Fruit fly (Drosophila melanogaster) whole organism, embryonic: ENCODE data around the gene intr.
A peak's percentile ranks its signal among the peaks of the same experiment; 100 is the strongest.

ENCODE experiments used
- Abd-B ChIP-seq: fragments of 200-800 bp; sonication (Bioruptor generic); optimal IDR thresholded peaks from 2 replicates; lab custom pipeline; 2018; ENCODE audit warnings: missing biosample characterization, mild to moderate bottlenecking, missing genetic modification characterization, moderate library complexity
- Aef1 ChIP-seq: fragments of 200-800 bp; sonication (Bioruptor generic); IDR thresholded peaks from 3 replicates; pipeline ENCODE4 v1.3.6; 2022; ENCODE audit warnings: missing biosample characterization, missing genetic modification characterization
- Bgb ChIP-seq: fragments of 200-800 bp; sonication (Bioruptor generic); IDR thresholded peaks from 2 replicates; pipeline ENCODE4 v1.3.6; 2022; ENCODE audit warnings: missing biosample characterization, missing genetic modification characterization; ENCODE audit not compliant: partially characterized antibody
- CG12391 ChIP-seq: fragments of 200-800 bp; sonication (Bioruptor generic); optimal IDR thresholded peaks from 3 replicates; lab custom pipeline; 2018; ENCODE audit warnings: missing biosample characterization, mild to moderate bottlenecking, missing genetic modification characterization, moderate library complexity
- CG13424 ChIP-seq: fragments of 200-800 bp; sonication (Bioruptor generic); optimal IDR thresholded peaks from 2 replicates; lab custom pipeline; 2019; ENCODE audit warnings: missing biosample characterization, mild to moderate bottlenecking, missing genetic modification characterization, moderate library complexity
- CG13775 ChIP-seq: fragments of 200-800 bp; sonication (Bioruptor generic); optimal IDR thresholded peaks from 3 replicates; lab custom pipeline; 2017; ENCODE audit warnings: missing biosample characterization, mild to moderate bottlenecking, missing genetic modification characterization
- CG14667 ChIP-seq: fragments of 200-800 bp; sonication (Bioruptor generic); IDR thresholded peaks from 2 replicates; pipeline ENCODE4 v1.3.6; 2022; ENCODE audit warnings: missing biosample characterization, missing genetic modification characterization
- CG15601 ChIP-seq: fragments of 200-800 bp; sonication (Bioruptor generic); optimal IDR thresholded peaks from 3 replicates; lab custom pipeline; 2019; ENCODE audit warnings: missing biosample characterization, mild to moderate bottlenecking, missing genetic modification characterization, moderate library complexity
- CG1602 ChIP-seq: fragments of 200-800 bp; sonication (Bioruptor generic); optimal IDR thresholded peaks from 3 replicates; lab custom pipeline; 2016; ENCODE audit warnings: missing biosample characterization, missing genetic modification characterization
- CG16813 ChIP-seq: fragments of 200-800 bp; sonication (Bioruptor generic); IDR thresholded peaks from 3 replicates; pipeline ENCODE4 v1.3.6; 2022; ENCODE audit warnings: missing biosample characterization, missing genetic modification characterization; ENCODE audit not compliant: partially characterized antibody
- CG16815 ChIP-seq: fragments of 200-800 bp; sonication (Bioruptor generic); optimal IDR thresholded peaks from 3 replicates; lab custom pipeline; 2017; ENCODE audit warnings: missing biosample characterization, mild to moderate bottlenecking, missing genetic modification characterization
- CG17328 ChIP-seq: fragments of 200-800 bp; sonication (Bioruptor generic); IDR thresholded peaks from 2 replicates; pipeline ENCODE4 v1.3.6; 2022; ENCODE audit warnings: missing biosample characterization, missing genetic modification characterization
- CG2120 ChIP-seq: fragments of 200-800 bp; sonication (Bioruptor generic); optimal IDR thresholded peaks from 3 replicates; lab custom pipeline; 2016; ENCODE audit warnings: missing biosample characterization, missing genetic modification characterization
- CG33557 ChIP-seq: fragments of 200-800 bp; sonication (Bioruptor generic); optimal IDR thresholded peaks from 2 replicates; lab custom pipeline; 2019; ENCODE audit warnings: missing biosample characterization, mild to moderate bottlenecking, missing genetic modification characterization, moderate library complexity
- CG3847 ChIP-seq: fragments of 200-800 bp; sonication (Bioruptor generic); IDR thresholded peaks from 2 replicates; pipeline ENCODE4 v1.3.6; 2022; ENCODE audit warnings: missing biosample characterization, missing genetic modification characterization
- CG4404 ChIP-seq: fragments of 200-800 bp; sonication (Bioruptor generic); IDR thresholded peaks from 2 replicates; pipeline ENCODE4 v1.3.6; 2022; ENCODE audit warnings: missing biosample characterization, missing genetic modification characterization
- CG7556 ChIP-seq: fragments of 200-800 bp; sonication (Bioruptor generic); optimal IDR thresholded peaks from 2 replicates; lab custom pipeline; 2017; ENCODE audit warnings: missing biosample characterization, mild to moderate bottlenecking, missing genetic modification characterization
- CG7839 ChIP-seq: fragments of 200-800 bp; sonication (Bioruptor generic); optimal IDR thresholded peaks from 3 replicates; lab custom pipeline; 2018; ENCODE audit warnings: missing biosample characterization, mild to moderate bottlenecking, missing genetic modification characterization, moderate library complexity
- CG9932 ChIP-seq: fragments of 200-800 bp; sonication (Bioruptor generic); IDR thresholded peaks from 2 replicates; pipeline ENCODE4 v1.3.6; 2022; ENCODE audit warnings: missing biosample characterization, missing genetic modification characterization
- Ets65A ChIP-seq: fragments of 200-800 bp; sonication (Bioruptor generic); peaks from one replicate; lab custom pipeline; 2016; ENCODE audit warnings: missing biosample characterization, missing genetic modification characterization
- Med ChIP-seq: fragments of 200-800 bp; sonication (Bioruptor generic); peaks from one replicate; lab custom pipeline; 2016; ENCODE audit warnings: missing biosample characterization, missing genetic modification characterization, mild to moderate bottlenecking, inconsistent platforms, moderate library complexity
- Opbp ChIP-seq: fragments of 200-800 bp; sonication (Bioruptor generic); IDR thresholded peaks from 3 replicates; pipeline ENCODE4 v1.3.6; 2022; ENCODE audit warnings: missing biosample characterization, missing genetic modification characterization; ENCODE audit not compliant: partially characterized antibody
- Optix ChIP-seq: fragments of 200-800 bp; sonication (Bioruptor generic); IDR thresholded peaks from 3 replicates; pipeline ENCODE4 v1.3.6; 2022; ENCODE audit warnings: missing biosample characterization, missing genetic modification characterization
- Rx ChIP-seq: fragments of 200-800 bp; sonication (Bioruptor generic); IDR thresholded peaks from 2 replicates; pipeline ENCODE4 v1.3.6; 2022; ENCODE audit warnings: missing biosample characterization, missing genetic modification characterization
- Usf ChIP-seq: fragments of 200-800 bp; sonication (Bioruptor generic); optimal IDR thresholded peaks from 2 replicates; lab custom pipeline; 2017; ENCODE audit warnings: missing genotype, missing biosample characterization, missing genetic modification characterization
- amos ChIP-seq: fragments of 200-800 bp; sonication (Bioruptor generic); IDR thresholded peaks from 2 replicates; pipeline ENCODE4 v1.3.6; 2022; ENCODE audit warnings: missing biosample characterization, missing genetic modification characterization; ENCODE audit not compliant: partially characterized antibody
- bab2 ChIP-seq: fragments of 200-800 bp; sonication (Bioruptor generic); optimal IDR thresholded peaks from 2 replicates; lab custom pipeline; 2016; ENCODE audit warnings: missing biosample characterization, missing genetic modification characterization
- bbx ChIP-seq: fragments of 200-800 bp; sonication (Bioruptor generic); IDR thresholded peaks from 2 replicates; pipeline ENCODE4 v1.3.6; 2022; ENCODE audit warnings: missing biosample characterization, missing genetic modification characterization; ENCODE audit not compliant: partially characterized antibody
- chif ChIP-seq, 2 experiments: fragments of 200-800 bp; sonication (Bioruptor generic); optimal IDR thresholded peaks; 3 replicates each; lab custom pipeline; 2016; ENCODE audit warnings: missing biosample characterization in 2 of 2, missing genetic modification characterization in 2 of 2
- corto ChIP-seq: fragments of 200-800 bp; sonication (Bioruptor generic); optimal IDR thresholded peaks from 2 replicates; lab custom pipeline; 2016; ENCODE audit warnings: missing biosample characterization, mild to moderate bottlenecking, missing genetic modification characterization, moderate library complexity
- da ChIP-seq: fragments of 200-800 bp; sonication (Bioruptor generic); optimal IDR thresholded peaks from 2 replicates; lab custom pipeline; 2016; ENCODE audit warnings: missing biosample characterization, missing genetic modification characterization
- dmrt11E ChIP-seq: fragments of 200-800 bp; sonication (Bioruptor generic); optimal IDR thresholded peaks from 3 replicates; lab custom pipeline; 2018; ENCODE audit warnings: missing biosample characterization, mild to moderate bottlenecking, missing genetic modification characterization, moderate library complexity
- dysf ChIP-seq: fragments of 200-800 bp; sonication (Bioruptor generic); IDR thresholded peaks from 3 replicates; pipeline ENCODE4 v1.3.6; 2022; ENCODE audit warnings: missing biosample characterization, missing genetic modification characterization
- ems ChIP-seq: fragments of 200-800 bp; sonication (Bioruptor generic); optimal IDR thresholded peaks from 3 replicates; lab custom pipeline; 2016; ENCODE audit warnings: missing biosample characterization, missing genetic modification characterization
- esg ChIP-seq: fragments of 200-800 bp; sonication (Bioruptor generic); conservative IDR thresholded peaks from 2 replicates; pipeline ENCODE4 v1.3.6; 2022; ENCODE audit warnings: missing biosample characterization, missing genetic modification characterization
- fd64A ChIP-seq: fragments of 200-800 bp; sonication (Bioruptor generic); optimal IDR thresholded peaks from 3 replicates; lab custom pipeline; 2018; ENCODE audit warnings: missing biosample characterization, mild to moderate bottlenecking, missing genetic modification characterization
- gem ChIP-seq: fragments of 200-800 bp; sonication (Bioruptor generic); optimal IDR thresholded peaks from 2 replicates; lab custom pipeline; 2019; ENCODE audit warnings: missing biosample characterization, mild to moderate bottlenecking, missing genetic modification characterization, moderate library complexity
- grau ChIP-seq: fragments of 200-800 bp; optimal IDR thresholded peaks from 3 replicates; lab custom pipeline; 2019; ENCODE audit warnings: missing biosample characterization, mild to moderate bottlenecking, missing genetic modification characterization, moderate library complexity
- lilli ChIP-seq: fragments of 200-800 bp; sonication (Bioruptor generic); optimal IDR thresholded peaks from 3 replicates; lab custom pipeline; 2016; ENCODE audit warnings: missing biosample characterization, missing genetic modification characterization
- lmd ChIP-seq: fragments of 200-800 bp; sonication (Bioruptor generic); IDR thresholded peaks from 2 replicates; pipeline ENCODE4 v1.3.6; 2022; ENCODE audit warnings: missing biosample characterization, missing genetic modification characterization
- nmo ChIP-seq: fragments of 200-800 bp; sonication (Bioruptor generic); optimal IDR thresholded peaks from 2 replicates; lab custom pipeline; 2018; ENCODE audit warnings: missing biosample characterization, mild to moderate bottlenecking, missing genetic modification characterization, moderate library complexity
- prd ChIP-seq, 3 experiments: fragments of >200 bp in 2 of 3; fragments of 200-800 bp in 1 of 3; sonication (Bioruptor generic) in 1 of 3; optimal IDR thresholded peaks in 2 of 3; IDR thresholded peaks in 1 of 3; 2 replicates in 2 of 3; 3 replicates in 1 of 3; pipeline versions ENCODE4 v1.3.6 to Lab custom; 2017 to 2022; ENCODE audit warnings: missing biosample characterization in 1 of 3, missing genetic modification characterization in 1 of 3
- sob ChIP-seq: fragments of 200-800 bp; sonication (Bioruptor generic); IDR thresholded peaks from 2 replicates; pipeline ENCODE4 v1.3.6; 2022; ENCODE audit warnings: missing biosample characterization, missing genetic modification characterization
- ssp ChIP-seq: fragments of 200-800 bp; sonication (Bioruptor generic); IDR thresholded peaks from 2 replicates; pipeline ENCODE4 v1.3.6; 2022; ENCODE audit warnings: missing biosample characterization, missing genetic modification characterization
- tio ChIP-seq: fragments of 200-800 bp; sonication (Bioruptor generic); optimal IDR thresholded peaks from 2 replicates; lab custom pipeline; 2017; ENCODE audit warnings: missing biosample characterization, missing genetic modification characterization, inconsistent platforms
- vnd ChIP-seq: fragments of 200-800 bp; sonication (Bioruptor generic); IDR thresholded peaks from 3 replicates; pipeline ENCODE4 v1.3.6; 2022; ENCODE audit warnings: missing biosample characterization, missing genetic modification characterization; ENCODE audit not compliant: partially characterized antibody
- wor ChIP-seq: fragments of 200-800 bp; sonication (Bioruptor generic); IDR thresholded peaks from 2 replicates; pipeline ENCODE4 v1.3.6; 2022; ENCODE audit warnings: missing biosample characterization, missing genetic modification characterization
- yki ChIP-seq: fragments of >200 bp; optimal IDR thresholded peaks from 3 replicates; lab custom pipeline; 2018
- zfh1 ChIP-seq: fragments of 200-800 bp; sonication (Bioruptor generic); IDR thresholded peaks from 3 replicates; pipeline ENCODE4 v1.3.6; 2022; ENCODE audit warnings: missing biosample characterization, missing genetic modification characterization

Gene intr

DNA sequence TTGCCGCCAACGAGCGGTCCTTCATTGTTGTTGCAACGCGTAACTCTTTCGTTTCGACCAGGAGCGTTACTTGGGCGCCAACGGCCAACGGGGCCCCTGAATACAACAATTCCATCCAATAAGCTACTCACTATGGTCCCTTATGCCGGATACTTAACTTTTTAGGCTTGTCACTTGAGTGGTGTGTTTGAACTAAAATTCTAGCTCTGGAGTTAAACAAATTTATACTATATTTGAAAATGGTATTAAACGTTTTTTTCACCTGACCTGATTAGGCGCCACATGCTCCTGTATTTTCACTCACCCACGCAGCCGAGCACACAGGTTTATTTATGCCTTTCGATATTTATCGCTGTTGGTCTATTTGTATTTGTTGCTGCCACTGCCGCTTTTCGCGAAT is 14.8 kb downstream of the intr start (continued):
- 0 out of 3 replicates have a peak, but pooled peaks have one; percentile 26 for TF ChIP-seq vnd (GFP tag; lab: Robert Waterston, UW)
- TF ChIP-seq nmo (GFP tag; lab: Kevin White, UChicago) = peak; percentile 76
- TF ChIP-seq CG2120 (GFP tag; lab: Kevin White, UChicago) = peak; percentile 24
- 0 out of 3 replicates have a peak, but pooled peaks have one; percentile 14 for TF ChIP-seq Aef1 (GFP tag; lab: Robert Waterston, UW)
- 0 out of 2 replicates have a peak, but pooled peaks have one; percentile 18 for TF ChIP-seq lmd (GFP tag; lab: Robert Waterston, UW)
- TF ChIP-seq CG33557 (GFP tag; lab: Kevin White, UChicago) = peak; percentile 1
- peak; percentile 64 for TF ChIP-seq CG16813 (GFP tag; lab: Robert Waterston, UW)
- TF ChIP-seq Rx (GFP tag; lab: Robert Waterston, UW) = no peak
- 0 out of 3 replicates have a peak, but pooled peaks have one; percentile 49 for TF ChIP-seq Opbp (GFP tag; lab: Robert Waterston, UW)
- peak; percentile 31 for TF ChIP-seq dmrt11E
- TF ChIP-seq Ets65A = peak; percentile 94
- peak; percentile 38 for TF ChIP-seq CG9932 (GFP tag; lab: Robert Waterston, UW)
- TF ChIP-seq gem (tag; lab: Kevin White, UChicago) = peak; percentile 14
- peak; percentile 33 for TF ChIP-seq grau (tag; lab: Kevin White, UChicago)
- no peak for TF ChIP-seq prd (optimal IDR thresholded peaks at IDR 0.05; lab: Kevin White, UChicago)
- peak; percentile 43; the same call in 2 of the 3 replicates for TF ChIP-seq prd (GFP tag; IDR thresholded peaks at IDR 0.05; lab: Robert Waterston, UW)
- peak in 1 of 2 experiments; percentile 28 for TF ChIP-seq chif (GFP tag; optimal IDR thresholded peaks at IDR 0.05; lab: Kevin White, UChicago)
- 0 out of 2 replicates have a peak, but pooled peaks have one; percentile 7 for TF ChIP-seq bbx
- TF ChIP-seq Bgb (GFP tag; lab: Robert Waterston, UW) = no peak
- TF ChIP-seq corto (GFP tag; lab: Kevin White, UChicago) = no peak
- TF ChIP-seq CG7839 (tag; lab: Kevin White, UChicago) = peak; percentile 43
- 0 out of 2 replicates have a peak, but pooled peaks have one; percentile 6 for TF ChIP-seq esg (GFP tag; lab: Robert Waterston, UW)
- peak; percentile 74 for TF ChIP-seq Med (GFP tag; lab: Kevin White, UChicago)
- peak; percentile 35; the same call in 1 of the 2 replicates for TF ChIP-seq ssp
- TF ChIP-seq CG14667 (GFP tag; lab: Robert Waterston, UW) = 0 out of 2 replicates have a peak, but pooled peaks have one; percentile 23
- TF ChIP-seq ems (GFP tag; lab: Kevin White, UChicago) = peak; percentile 16
- peak; percentile 29 for TF ChIP-seq CG16815 (GFP tag; lab: Kevin White, UChicago)
- 0 out of 2 replicates have a peak, but pooled peaks have one; percentile 29 for TF ChIP-seq amos (GFP tag; lab: Robert Waterston, UW)
- TF ChIP-seq yki = no peak
- TF ChIP-seq CG7556 = no peak
- TF ChIP-seq CG1602 (GFP tag; lab: Kevin White, UChicago) = peak; percentile 5
- TF ChIP-seq sob (GFP tag; lab: Robert Waterston, UW) = peak; percentile 28; the same call in 1 of the 2 replicates
- peak; percentile 3 for TF ChIP-seq CG15601 (tag; lab: Kevin White, UChicago)
- TF ChIP-seq Usf = no peak
- TF ChIP-seq CG13424 (tag; lab: Kevin White, UChicago) = peak; percentile 10
- TF ChIP-seq CG17328 = 0 out of 2 replicates have a peak, but pooled peaks have one; percentile 9
- TF ChIP-seq lilli (GFP tag; lab: Kevin White, UChicago) = peak; percentile 22
- no peak for TF ChIP-seq bab2
- peak; percentile 9 for TF ChIP-seq tio (GFP tag; lab: Kevin White, UChicago)
- peak; percentile 47; the same call in 1 of the 3 replicates for TF ChIP-seq zfh1 (GFP tag; lab: Robert Waterston, UW)
- 0 out of 2 replicates have a peak, but pooled peaks have one; percentile 15 for TF ChIP-seq wor (GFP tag; lab: Robert Waterston, UW)
- TF ChIP-seq dysf (GFP tag; lab: Robert Waterston, UW) = peak; percentile 29; the same call in 1 of the 3 replicates
- no peak for TF ChIP-seq da (GFP tag; lab: Kevin White, UChicago)
- no peak for TF ChIP-seq fd64A (GFP tag; lab: Kevin White, UChicago)
- TF ChIP-seq CG4404 (GFP tag; lab: Robert Waterston, UW) = 0 out of 2 replicates have a peak, but pooled peaks have one; percentile 5
- peak; percentile 40 for TF ChIP-seq Abd-B (GFP tag; lab: Kevin White, UChicago)
- TF ChIP-seq CG3847 = peak; percentile 45; the same call in 1 of the 2 replicates
- peak; percentile 27; the same call in 1 of the 3 replicates for TF ChIP-seq Optix
- TF ChIP-seq CG12391 (tag; lab: Kevin White, UChicago) = peak; percentile 29
- peak; percentile 15 for TF ChIP-seq CG13775 (GFP tag; lab: Kevin White, UChicago)
